Fruit fly (Drosophila melanogaster): Measurements from ENCODE around the gene CG12106.

DNA sequence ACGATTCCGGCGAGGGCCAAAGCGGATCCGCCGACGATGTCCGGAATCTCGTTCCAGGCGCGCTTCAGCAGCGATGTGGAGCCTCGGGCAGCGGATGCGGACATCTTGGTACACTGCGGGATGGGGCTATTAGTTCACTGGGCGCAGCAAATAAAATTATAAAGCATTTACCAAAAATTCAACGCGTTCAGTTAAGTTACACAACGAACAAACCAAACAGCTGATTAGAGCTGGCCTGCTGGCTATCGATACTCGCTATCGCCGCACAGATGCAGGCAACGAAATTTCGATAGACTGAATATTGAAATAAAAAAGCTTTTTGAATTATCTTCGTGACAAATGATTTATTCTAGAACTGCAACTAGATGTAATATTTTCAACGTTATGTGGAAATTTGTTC is 34.0 kb upstream of the CG12106 start, which contains the start of gene NdufA3:
- TF ChIP-seq CG11762 (GFP tag; optimal IDR thresholded peaks at IDR 0.05; ENCODE audit: insufficient read depth) (no peak), esn (GFP tag; optimal IDR thresholded peaks at IDR 0.05) (no peak), Sox14 (GFP tag; optimal IDR thresholded peaks at IDR 0.05) (no peak)
